Worm (Caenorhabditis elegans) whole organism, early embryonic: ENCODE measurements around the gene ced-6.

Experiments used
- F13C5.2 ChIP-seq: sonication (generic microtip); optimal IDR thresholded peaks from 2 replicates; lab custom pipeline; 2017; ENCODE audit warnings: mild to moderate bottlenecking, missing genetic modification characterization, inconsistent platforms, missing compliant biosample characterization
- ama-1 ChIP-seq: fragments of 150-350 bp; optimal IDR thresholded peaks from 2 replicates; lab custom pipeline; 2014
- flt-1 ChIP-seq: fragments of 200-800 bp; sonication (Bioruptor generic); IDR thresholded peaks from 2 replicates; pipeline ENCODE4 v1.3.6; 2022; ENCODE audit warnings: missing genetic modification characterization, missing compliant biosample characterization
- hmg-4 ChIP-seq: fragments of 200-800 bp; sonication (Bioruptor generic); optimal IDR thresholded peaks from 2 replicates; lab custom pipeline; 2018; ENCODE audit warnings: mild to moderate bottlenecking, missing genetic modification characterization, missing compliant biosample characterization

- TF ChIP-seq F13C5.2 (tag; lab: Kevin White, UChicago), result no peak
- no peak for TF ChIP-seq flt-1
- TF ChIP-seq ama-1 (lab: Kevin White, UChicago), result no peak
- no peak for TF ChIP-seq hmg-4 (GFP tag; lab: Kevin White, UChicago)
Measured at ce11 chrIII:5546730-5547129, 48.8 kb upstream of the ced-6 start, which contains the start of gene F09F7.5.
